Worm (Caenorhabditis elegans) whole organism, L1 larva: ENCODE results near the gene C37H5.14.

Experiments
- fos-1 ChIP-seq: fragments of 150-350 bp; optimal IDR thresholded peaks from 2 replicates; lab custom pipeline; 2014; ENCODE audit warnings: missing biosample characterization, missing genetic modification characterization
- lin-39 ChIP-seq: fragments of 150-350 bp; optimal IDR thresholded peaks from 2 replicates; lab custom pipeline; 2014; ENCODE audit warnings: missing biosample characterization, missing genetic modification reagents, missing genetic modification characterization
- lir-3 ChIP-seq: sonication (generic microtip); optimal IDR thresholded peaks from 2 replicates; lab custom pipeline; 2016; ENCODE audit warnings: mild to moderate bottlenecking, missing genetic modification characterization, moderate library complexity, missing compliant biosample characterization; ENCODE audit not compliant: poor library complexity
- mep-1 ChIP-seq: fragments of 150-350 bp; optimal IDR thresholded peaks from 2 replicates; lab custom pipeline; 2014; ENCODE audit warnings: missing biosample characterization, missing genetic modification characterization
- nhr-77 ChIP-seq: fragments of 150-350 bp; optimal IDR thresholded peaks from 2 replicates; lab custom pipeline; 2014; ENCODE audit warnings: missing biosample characterization, missing genetic modification characterization
- unc-62 ChIP-seq: fragments of 150-350 bp; optimal IDR thresholded peaks from 2 replicates; lab custom pipeline; 2014; ENCODE audit warnings: missing biosample characterization, missing genetic modification reagents, missing genetic modification characterization
- zip-4 ChIP-seq: fragments of 200-800 bp; sonication (Bioruptor generic); optimal IDR thresholded peaks from 2 replicates; lab custom pipeline; 2018; ENCODE audit warnings: mild to moderate bottlenecking, missing genetic modification characterization, moderate library complexity, missing compliant biosample characterization
- ztf-11 ChIP-seq, 2 experiments: sonication (generic microtip); optimal IDR thresholded peaks; 2 replicates each; lab custom pipeline; 2016 to 2017; ENCODE audit warnings: missing genetic modification characterization in 2 of 2, missing biosample characterization in 1 of 2, missing compliant biosample characterization in 1 of 2

DNA sequence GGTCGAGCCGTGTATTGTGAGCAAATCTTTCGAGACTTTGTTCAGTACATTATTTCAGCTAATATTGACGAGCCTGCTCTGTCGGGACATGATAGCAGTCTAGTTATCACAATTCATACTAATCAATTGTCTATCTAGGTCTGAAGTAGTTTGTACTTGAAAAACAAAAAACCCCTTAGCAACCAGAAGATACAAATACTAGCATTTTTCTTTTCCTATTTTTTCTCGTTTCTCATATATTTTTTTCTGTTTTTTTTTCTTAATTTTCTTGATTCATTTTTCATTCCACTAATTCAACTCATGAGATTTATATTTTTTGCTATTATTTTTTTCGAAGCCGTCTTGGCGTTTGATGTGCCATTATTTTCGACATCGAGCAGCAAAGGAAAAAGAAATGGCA is 47.0 kb downstream of the C37H5.14 start, which contains the start of gene R02F11.9:
- TF ChIP-seq zip-4 (GFP tag; lab: Kevin White, UChicago) (no peak), lir-3 (tag; lab: Kevin White, UChicago) (no peak), lin-39 (tag; lab: Kevin White, UChicago) (no peak), ztf-11 (tag; optimal IDR thresholded peaks at IDR 0.05; lab: Kevin White, UChicago) (no peak), mep-1 (no peak), fos-1 (tag; lab: Kevin White, UChicago) (no peak), nhr-77 (tag; lab: Kevin White, UChicago) (no peak), unc-62 (GFP tag; lab: Kevin White, UChicago) (no peak)
